Worm (Caenorhabditis elegans) whole organism, L4 larva: ENCODE measurements around the gene F16H6.3.

ENCODE experiments used
- T26A8.4 ChIP-seq: fragments of 200-800 bp; sonication (Bioruptor generic); IDR thresholded peaks from 2 replicates; pipeline ENCODE4 v1.3.6; 2022; ENCODE audit warnings: missing genetic modification characterization, missing compliant biosample characterization
- Y5F2A.4 ChIP-seq: fragments of 200-800 bp; sonication (Bioruptor generic); optimal IDR thresholded peaks from 2 replicates; lab custom pipeline; 2018; ENCODE audit warnings: mild to moderate bottlenecking, missing genetic modification characterization, missing compliant biosample characterization
- aha-1 ChIP-seq: fragments of 150-350 bp; peaks from one replicate; lab custom pipeline; 2014; ENCODE audit warnings: missing biosample characterization, missing genetic modification characterization
- ama-1 ChIP-seq: fragments of 150-350 bp; optimal IDR thresholded peaks from 2 replicates; lab custom pipeline; 2014; ENCODE audit warnings: inconsistent platforms, mixed read lengths
- ceh-62 ChIP-seq: sonication (generic microtip); optimal IDR thresholded peaks from 2 replicates; lab custom pipeline; 2017; ENCODE audit warnings: missing biosample characterization, missing genetic modification characterization
- cey-2 ChIP-seq: sonication (generic microtip); optimal IDR thresholded peaks from 3 replicates; lab custom pipeline; 2017; ENCODE audit warnings: missing genetic modification characterization, mild to moderate bottlenecking, missing compliant biosample characterization, antibody characterized with exemption, borderline replicate concordance; ENCODE audit not compliant: insufficient read depth
- daf-16 ChIP-seq, 3 experiments: sonication (generic microtip); optimal IDR thresholded peaks; 2 replicates each; lab custom pipeline; 2016 to 2017; ENCODE audit warnings: missing genetic modification characterization in 3 of 3, missing genetic modification reagents in 3 of 3, mild to moderate bottlenecking in 2 of 3, missing compliant biosample characterization in 2 of 3, missing biosample characterization in 1 of 3, moderate library complexity in 1 of 3
- dmd-6 ChIP-seq: fragments of 200-800 bp; sonication (Bioruptor generic); IDR thresholded peaks from 2 replicates; pipeline ENCODE4 v1.3.6; 2022; ENCODE audit warnings: missing genetic modification reagents, missing genetic modification characterization, missing compliant biosample characterization
- dpl-1 ChIP-seq: fragments of 150-350 bp; optimal IDR thresholded peaks from 2 replicates; lab custom pipeline; 2014; ENCODE audit warnings: missing biosample characterization, missing genetic modification reagents, missing genetic modification characterization
- dve-1 ChIP-seq: sonication (generic microtip); optimal IDR thresholded peaks from 2 replicates; lab custom pipeline; 2017; ENCODE audit warnings: antibody characterized with exemption, mild to moderate bottlenecking, missing genetic modification characterization, missing compliant biosample characterization; ENCODE audit not compliant: insufficient read depth
- jun-1 ChIP-seq: fragments of 150-350 bp; optimal IDR thresholded peaks from 2 replicates; lab custom pipeline; 2014; ENCODE audit warnings: missing biosample characterization, missing genetic modification reagents, missing genetic modification characterization
- lin-13 ChIP-seq: fragments of 150-350 bp; optimal IDR thresholded peaks from 2 replicates; lab custom pipeline; 2014; ENCODE audit warnings: missing biosample characterization, missing genetic modification reagents, missing genetic modification characterization
- lin-38 ChIP-seq: fragments of 200-800 bp; sonication (Bioruptor generic); IDR thresholded peaks from 2 replicates; pipeline ENCODE4 v1.3.6; 2022; ENCODE audit warnings: missing genetic modification reagents, missing genetic modification characterization, missing compliant biosample characterization
- madf-5 ChIP-seq, 2 experiments: fragments of 200-800 bp; sonication (Bioruptor generic); IDR thresholded peaks; 2 replicates each; pipeline ENCODE4 v1.3.6; 2022; ENCODE audit warnings: missing compliant biosample characterization in 2 of 2, missing genetic modification characterization in 2 of 2
- nhr-25 ChIP-seq: sonication (generic microtip); optimal IDR thresholded peaks from 2 replicates; lab custom pipeline; 2017; ENCODE audit warnings: missing genetic modification characterization, mild to moderate bottlenecking, missing compliant biosample characterization, antibody characterized with exemption, moderate library complexity, borderline replicate concordance; ENCODE audit not compliant: insufficient read depth
- nhr-28 ChIP-seq: fragments of 150-350 bp; optimal IDR thresholded peaks from 2 replicates; lab custom pipeline; 2014; ENCODE audit warnings: missing biosample characterization, missing genetic modification characterization
- pqm-1 ChIP-seq: sonication (generic microtip); optimal IDR thresholded peaks from 2 replicates; lab custom pipeline; 2017; ENCODE audit warnings: missing biosample characterization, missing genetic modification characterization
- unc-62 ChIP-seq, 3 experiments: fragments of 150-350 bp in 1 of 3; sonication (generic microtip); optimal IDR thresholded peaks in 2 of 3; peaks in 1 of 3; 1 replicate in 1 of 3; 2 replicates in 2 of 3; lab custom pipeline; 2014 to 2017; ENCODE audit warnings: missing biosample characterization in 3 of 3, missing genetic modification characterization in 3 of 3, missing genetic modification reagents in 3 of 3, missing genotype in 1 of 3
- zag-1 ChIP-seq: fragments of 150-350 bp; optimal IDR thresholded peaks from 2 replicates; lab custom pipeline; 2014; ENCODE audit warnings: missing biosample characterization, missing genetic modification characterization

The F16H6.3 gene

ce11 chrV:18243227-18243626, 48.1 kb downstream of the F16H6.3 start:
- TF ChIP-seq cey-2 (tag; lab: Kevin White, UChicago) (no peak), unc-62 (GFP tag; optimal IDR thresholded peaks at IDR 0.05 in 1 of 2; lab: Kevin White, UChicago) (peak in 1 of 2 experiments; percentile 93), unc-62 (tag; optimal IDR thresholded peaks at IDR 0.05; lab: Kevin White, UChicago) (no peak)
- TF ChIP-seq, all 104 proteins: peak for 1

DNA sequence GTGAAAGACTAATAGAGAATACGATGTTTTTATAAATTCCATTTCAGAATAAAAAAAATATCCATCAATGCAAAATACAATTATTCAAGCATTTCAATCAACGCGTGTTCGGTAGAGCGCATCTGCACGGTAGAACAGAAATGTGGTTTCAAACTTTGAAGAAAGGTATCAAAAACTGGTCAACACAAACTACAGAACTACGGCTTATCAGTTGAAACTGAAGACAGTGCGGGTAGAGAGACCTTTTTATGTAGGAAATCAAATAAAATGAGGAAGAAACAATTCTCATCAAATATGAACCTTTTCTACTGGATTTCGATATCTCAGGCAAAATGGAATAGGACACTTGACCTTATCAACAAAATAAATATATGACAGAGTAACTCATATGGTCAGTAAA, 49.3 kb downstream of the F16H6.3 start:
- peak; percentile 30 for TF ChIP-seq pqm-1
- peak; percentile 17 for TF ChIP-seq dve-1
- no peak for TF ChIP-seq nhr-25 (tag; lab: Kevin White, UChicago)
- TF ChIP-seq aha-1, result peak; percentile 34
- TF ChIP-seq madf-5 (GFP tag; IDR thresholded peaks at IDR 0.05; lab: Robert Waterston, UW), result no peak
- TF ChIP-seq nhr-28 (tag; lab: Kevin White, UChicago), result peak; percentile 77
- TF ChIP-seq daf-16 (GFP tag; optimal IDR thresholded peaks at IDR 0.05; lab: Kevin White, UChicago), result no peak
- TF ChIP-seq daf-16 (tag; optimal IDR thresholded peaks at IDR 0.05; lab: Kevin White, UChicago), result peak; percentile 28
- TF ChIP-seq dpl-1 (GFP tag; lab: Kevin White, UChicago), result no peak

ce11 chrV:18246077-18246476, 51.0 kb downstream of the F16H6.3 start:
- TF ChIP-seq nhr-28 (tag; lab: Kevin White, UChicago), result peak; percentile 63
- TF ChIP-seq zag-1, result no peak
- TF ChIP-seq lin-13 (GFP tag; lab: Kevin White, UChicago), result no peak
- TF ChIP-seq daf-16 (GFP tag; optimal IDR thresholded peaks at IDR 0.05; lab: Kevin White, UChicago), result no peak
- peak; percentile 49 for TF ChIP-seq daf-16 (tag; optimal IDR thresholded peaks at IDR 0.05; lab: Kevin White, UChicago)
- TF ChIP-seq jun-1 (tag; lab: Kevin White, UChicago), result no peak
- peak; percentile 36; the same call in 1 of the 2 replicates for TF ChIP-seq dmd-6
- peak; percentile 29 for TF ChIP-seq dve-1
- TF ChIP-seq Y5F2A.4 (GFP tag; lab: Kevin White, UChicago), result no peak
- TF ChIP-seq ama-1 (lab: Kevin White, UChicago), result no peak
- no peak for TF ChIP-seq lin-38
- TF ChIP-seq T26A8.4 (GFP tag; lab: Robert Waterston, UW), result no peak
- peak; percentile 77 for TF ChIP-seq pqm-1
- TF ChIP-seq ceh-62 (tag; lab: Kevin White, UChicago), result no peak
